Fruit fly (Drosophila melanogaster): ENCODE data around the gene CG4045.

The CG4045 gene

DNA sequence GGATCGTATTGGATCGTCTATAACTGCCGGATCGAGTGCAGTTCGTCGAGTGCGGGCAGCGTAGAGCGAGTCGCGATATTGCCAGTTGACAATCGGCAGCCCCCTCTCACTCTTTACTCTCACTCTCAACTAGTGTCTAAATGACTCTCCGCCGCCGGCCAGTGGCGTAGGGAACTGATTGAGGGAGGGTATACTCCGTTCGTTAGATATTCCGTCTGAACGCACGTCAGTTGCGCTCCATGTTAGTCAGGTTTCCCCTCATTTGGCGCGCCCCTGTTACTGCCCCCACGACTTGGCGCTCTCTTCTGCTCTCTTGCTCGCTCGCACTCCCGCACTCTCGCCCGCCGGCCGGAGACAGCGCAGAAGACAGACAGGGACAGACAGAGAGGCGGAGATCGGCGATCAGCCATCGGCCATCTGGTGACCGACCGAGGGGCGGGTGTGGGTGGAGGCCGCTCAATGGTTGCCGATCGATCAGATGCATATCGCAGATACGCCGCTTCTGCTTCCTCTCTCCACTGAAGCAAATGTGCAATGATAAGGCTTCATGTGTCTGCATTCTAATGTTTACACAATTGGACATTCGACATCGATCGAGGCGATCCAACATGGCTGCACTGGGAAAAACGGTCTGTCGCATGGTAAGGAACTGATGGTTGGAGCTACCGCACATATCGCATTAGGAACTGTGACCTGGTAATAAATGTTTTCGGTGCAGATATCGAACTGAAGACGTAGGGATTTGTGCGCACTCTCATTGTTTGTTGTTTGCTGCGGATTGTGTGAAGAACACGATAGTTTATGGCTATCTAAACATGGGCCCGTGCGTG is 25.4 kb downstream of the CG4045 start, which contains the start of gene moody (continued):
- no peak for TF ChIP-seq hb (GFP tag; IDR thresholded peaks at IDR 0.05; ENCODE audit: partially characterized antibody)
- TF ChIP-seq dmrt99B (tag; optimal IDR thresholded peaks at IDR 0.05): peak; percentile 95
- peak; percentile 83 for TF ChIP-seq Sox100B (GFP tag; optimal IDR thresholded peaks at IDR 0.05)
- TF ChIP-seq pho (GFP tag; optimal IDR thresholded peaks at IDR 0.05): peak; percentile 98
- TF ChIP-seq CG31365 (tag; optimal IDR thresholded peaks at IDR 0.05): peak; percentile 93
- TF ChIP-seq pita (GFP tag; optimal IDR thresholded peaks at IDR 0.05): no peak
- no peak for TF ChIP-seq eve (GFP tag; optimal IDR thresholded peaks at IDR 0.05)
- TF ChIP-seq Hmr (GFP tag; optimal IDR thresholded peaks at IDR 0.05): peak; percentile 99
- TF ChIP-seq pan (optimal IDR thresholded peaks at IDR 0.05): no peak
- TF ChIP-seq pan (GFP tag; optimal IDR thresholded peaks at IDR 0.05 in 1 of 2, IDR thresholded peaks at IDR 0.05 in 1 of 2): peak in 1 of 2 experiments; percentile 99
- peak; percentile 65; the same call in 1 of the 2 replicates for TF ChIP-seq CG13287 (GFP tag; IDR thresholded peaks at IDR 0.05; ENCODE audit: partially characterized antibody)
- peak; percentile 73 for TF ChIP-seq CG8359 (GFP tag; optimal IDR thresholded peaks at IDR 0.05; ENCODE audit: borderline replicate concordance)
- TF ChIP-seq CG1603 (tag; optimal IDR thresholded peaks at IDR 0.05): peak; percentile 98
- peak; percentile 98 for TF ChIP-seq Meics (GFP tag; optimal IDR thresholded peaks at IDR 0.05)
- peak; percentile 95 for TF ChIP-seq CG3281 (GFP tag; optimal IDR thresholded peaks at IDR 0.05)
- peak; percentile 92 for TF ChIP-seq CG11696 (GFP tag; IDR thresholded peaks at IDR 0.05)
- TF ChIP-seq Mes4 (GFP tag; optimal IDR thresholded peaks at IDR 0.05): peak; percentile 95
- no peak for TF ChIP-seq lov (optimal IDR thresholded peaks at IDR 0.05)
- TF ChIP-seq lov (GFP tag; IDR thresholded peaks at IDR 0.05): peak; percentile 98
- peak; percentile 92 for TF ChIP-seq CG1832 (GFP tag; optimal IDR thresholded peaks at IDR 0.05)
- peak; percentile 94 for TF ChIP-seq nom (GFP tag; optimal IDR thresholded peaks at IDR 0.05)
- TF ChIP-seq fd102C (GFP tag; optimal IDR thresholded peaks at IDR 0.05): peak; percentile 52
- peak; percentile 100 for TF ChIP-seq slbo (GFP tag; IDR thresholded peaks at IDR 0.05)
- peak; percentile 98 for TF ChIP-seq jumu (GFP tag; optimal IDR thresholded peaks at IDR 0.05)
- peak; percentile 97 for TF ChIP-seq CG7987 (GFP tag; optimal IDR thresholded peaks at IDR 0.05)
- peak; percentile 97 for TF ChIP-seq chn (GFP tag; optimal IDR thresholded peaks at IDR 0.05)
- peak; percentile 98 for TF ChIP-seq dysf (GFP tag; IDR thresholded peaks at IDR 0.05)
- no peak for TF ChIP-seq Sin3A (optimal IDR thresholded peaks at IDR 0.05)
- TF ChIP-seq CG4820 (GFP tag; optimal IDR thresholded peaks at IDR 0.05): peak; percentile 92
- TF ChIP-seq disco-r (GFP tag; optimal IDR thresholded peaks at IDR 0.05): peak; percentile 93
- TF ChIP-seq CG18764 (GFP tag; optimal IDR thresholded peaks at IDR 0.05): peak; percentile 92
- TF ChIP-seq ap (GFP tag; IDR thresholded peaks at IDR 0.05): peak; percentile 97
- peak; percentile 93 for TF ChIP-seq nau (GFP tag; optimal IDR thresholded peaks at IDR 0.05)
- TF ChIP-seq B-H1 (GFP tag; IDR thresholded peaks at IDR 0.05): peak; percentile 96
- peak; percentile 98 for TF ChIP-seq Atf6 (GFP tag; IDR thresholded peaks at IDR 0.05)
- peak; percentile 97 for TF ChIP-seq az2 (GFP tag; optimal IDR thresholded peaks at IDR 0.05)
- peak; percentile 96 for TF ChIP-seq YL-1 (GFP tag; optimal IDR thresholded peaks at IDR 0.05)
- TF ChIP-seq zfh2 (GFP tag; optimal IDR thresholded peaks at IDR 0.05): peak; percentile 98
- TF ChIP-seq CG1602 (GFP tag; optimal IDR thresholded peaks at IDR 0.05): peak; percentile 93
- peak; percentile 97 for TF ChIP-seq ttk (GFP tag; IDR thresholded peaks at IDR 0.05)
- TF ChIP-seq tio (GFP tag; optimal IDR thresholded peaks at IDR 0.05): peak; percentile 81
- peak; percentile 88 for TF ChIP-seq CG12236 (GFP tag; optimal IDR thresholded peaks at IDR 0.05)
- peak; percentile 97 for TF ChIP-seq onecut (GFP tag; IDR thresholded peaks at IDR 0.05)
- TF ChIP-seq CG2120 (GFP tag; optimal IDR thresholded peaks at IDR 0.05): peak; percentile 99
- TF ChIP-seq CG6791 (GFP tag; IDR thresholded peaks at IDR 0.05; ENCODE audit: partially characterized antibody): no peak
- TF ChIP-seq bbx (GFP tag; IDR thresholded peaks at IDR 0.05; ENCODE audit: partially characterized antibody): no peak
- peak; percentile 97 for TF ChIP-seq dati (GFP tag; IDR thresholded peaks at IDR 0.05)
- TF ChIP-seq Nf-YB (GFP tag; optimal IDR thresholded peaks at IDR 0.05): peak; percentile 78
- peak; percentile 95 for TF ChIP-seq danr (GFP tag; IDR thresholded peaks at IDR 0.05)
- TF ChIP-seq zen (tag; optimal IDR thresholded peaks at IDR 0.05): peak; percentile 73

Data from whole organism, embryonic.